Fruit fly (Drosophila melanogaster): ENCODE data around the gene CG13026.

Gene CG13026

DNA sequence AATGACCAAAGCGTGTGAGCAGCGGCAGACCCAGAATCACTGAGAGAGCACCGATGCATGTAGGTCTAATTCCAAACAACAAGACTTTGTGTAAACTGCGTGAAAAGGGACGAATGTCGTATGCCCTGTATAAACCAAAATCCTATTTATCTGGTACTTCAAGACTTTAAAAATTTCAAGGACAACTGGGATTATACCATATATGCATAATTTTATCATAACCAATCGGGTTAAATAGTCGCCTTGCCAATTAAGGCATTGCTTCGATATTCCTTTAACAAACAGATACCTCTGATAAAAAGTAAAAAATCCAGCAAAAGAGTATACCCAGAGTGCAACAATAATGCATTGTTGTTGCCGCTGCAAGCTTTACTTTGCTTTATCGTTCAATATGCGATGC, 43.0 kb downstream of the CG13026 start (continued):
- no peak for TF ChIP-seq CG3919 (GFP tag; optimal IDR thresholded peaks at IDR 0.05)
- no peak for TF ChIP-seq eg (GFP tag; IDR thresholded peaks at IDR 0.05)
- no peak for TF ChIP-seq CG6808 (GFP tag; optimal IDR thresholded peaks at IDR 0.05)

DNA sequence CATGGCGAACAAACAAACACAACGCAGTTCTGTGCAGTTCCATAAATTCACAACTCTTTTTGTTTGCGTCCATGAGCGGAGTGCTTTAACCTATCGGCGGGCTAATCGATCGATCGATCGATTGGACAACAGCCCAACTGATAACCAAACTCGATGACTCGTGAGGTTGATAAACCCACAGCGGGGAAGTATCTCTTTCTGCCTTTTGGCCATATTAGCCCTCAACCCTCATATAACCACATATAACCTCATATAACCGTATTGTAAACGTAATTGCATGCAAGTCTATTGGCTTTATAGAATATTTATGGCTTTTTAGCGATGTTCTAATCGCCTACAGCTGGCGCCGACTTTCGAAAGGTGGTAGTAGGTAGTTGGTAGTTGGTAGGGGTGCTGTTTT, 43.6 kb downstream of the CG13026 start:
- TF ChIP-seq Eip93F (GFP tag; optimal IDR thresholded peaks at IDR 0.05) (peak; percentile 60), Hr39 (GFP tag; optimal IDR thresholded peaks at IDR 0.05) (no peak), vri (GFP tag; optimal IDR thresholded peaks at IDR 0.05) (peak; percentile 91), Sox15 (GFP tag; optimal IDR thresholded peaks at IDR 0.05) (no peak)

DNA sequence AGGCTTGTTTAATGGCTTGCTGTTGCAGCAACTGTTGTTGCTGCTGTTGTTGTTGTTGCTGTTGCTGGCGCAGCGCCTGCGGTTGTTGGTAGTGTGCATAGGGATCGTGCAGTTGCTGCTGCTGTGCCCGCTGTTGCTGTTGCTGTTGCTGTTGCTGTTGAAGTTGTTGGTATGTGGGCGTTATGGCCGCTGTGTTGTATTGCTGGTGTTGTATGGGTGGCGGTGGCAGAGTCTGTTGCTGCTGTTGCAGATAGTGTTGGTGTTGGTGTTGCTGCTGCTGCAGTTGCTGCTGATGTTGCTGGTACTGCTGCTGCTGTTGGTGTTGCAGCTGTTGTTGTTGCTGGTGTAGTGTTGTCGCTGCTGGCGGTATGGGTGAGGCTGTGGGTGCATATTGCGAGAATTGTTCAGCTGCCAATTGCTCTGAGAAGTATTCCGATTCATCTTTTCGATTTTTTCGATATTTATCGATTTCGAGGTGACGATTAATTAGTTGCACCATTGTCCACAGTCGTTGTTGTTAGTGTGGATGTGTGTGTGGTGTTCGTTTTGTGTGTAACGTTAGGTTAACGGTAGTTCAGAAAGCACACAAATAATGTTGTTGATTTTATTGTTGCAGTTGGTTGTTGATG, 46.4 kb downstream of the CG13026 start:
- TF ChIP-seq net (GFP tag; optimal IDR thresholded peaks at IDR 0.05) (no peak), CG11902 (GFP tag; optimal IDR thresholded peaks at IDR 0.05) (no peak), CG3032 (tag; optimal IDR thresholded peaks at IDR 0.05) (no peak), CG4318 (GFP tag; optimal IDR thresholded peaks at IDR 0.05) (no peak), acj6 (GFP tag; optimal IDR thresholded peaks at IDR 0.05) (no peak), CG3919 (GFP tag; optimal IDR thresholded peaks at IDR 0.05) (peak; percentile 54)

Measured in whole organism, prepupa.